Worm (Caenorhabditis elegans) whole organism, midembryonic: ENCODE results near the gene C14C10.10.

Experiments
- T22C8.4 ChIP-seq: fragments of 200-800 bp; sonication (Bioruptor generic); IDR thresholded peaks from 2 replicates; pipeline ENCODE4 v1.3.6; 2022; ENCODE audit warnings: missing genetic modification characterization, missing compliant biosample characterization
- cog-1 ChIP-seq: sonication (generic microtip); optimal IDR thresholded peaks from 2 replicates; lab custom pipeline; 2016; ENCODE audit warnings: missing genetic modification characterization, missing compliant biosample characterization
- flt-1 ChIP-seq: fragments of 200-800 bp; sonication (Bioruptor generic); IDR thresholded peaks from 2 replicates; pipeline ENCODE4 v1.3.6; 2022; ENCODE audit warnings: missing genetic modification characterization, missing compliant biosample characterization
- klf-2 ChIP-seq: fragments of 200-800 bp; sonication (Bioruptor generic); conservative IDR thresholded peaks from 2 replicates; pipeline ENCODE4 v1.3.6; 2022; ENCODE audit warnings: missing genetic modification reagents, missing genetic modification characterization, missing compliant biosample characterization
- med-1 ChIP-seq: sonication (generic microtip); optimal IDR thresholded peaks from 2 replicates; lab custom pipeline; 2017; ENCODE audit warnings: missing genetic modification characterization, mild to moderate bottlenecking, missing compliant biosample characterization, antibody characterized with exemption, missing genetic modification reagents; ENCODE audit not compliant: insufficient read depth
- ref-1 ChIP-seq: fragments of 200-800 bp; sonication (Bioruptor generic); conservative IDR thresholded peaks from 2 replicates; pipeline ENCODE4 v1.3.6; 2022; ENCODE audit warnings: missing genetic modification reagents, missing genetic modification characterization, missing compliant biosample characterization
- tab-1 ChIP-seq: fragments of 200-800 bp; sonication (Bioruptor generic); IDR thresholded peaks from 2 replicates; pipeline ENCODE4 v1.3.6; 2022; ENCODE audit warnings: missing genetic modification characterization, missing compliant biosample characterization
- ztf-23 ChIP-seq: fragments of 200-800 bp; sonication (Bioruptor generic); IDR thresholded peaks from 2 replicates; pipeline ENCODE4 v1.3.6; 2022; ENCODE audit warnings: missing genetic modification reagents, missing genetic modification characterization, missing compliant biosample characterization
- ztf-29 ChIP-seq: fragments of 200-800 bp; sonication (Bioruptor generic); IDR thresholded peaks from 2 replicates; pipeline ENCODE4 v1.3.6; 2022; ENCODE audit warnings: missing genetic modification reagents, missing genetic modification characterization, missing compliant biosample characterization

The C14C10.10 gene

ce11 chrV:12633046-12633445, 34.1 kb upstream of the C14C10.10 start:
- TF ChIP-seq tab-1 (GFP tag; lab: Robert Waterston, UW) (no peak), cog-1 (tag; lab: Kevin White, UChicago) (no peak), T22C8.4 (no peak), ref-1 (GFP tag; lab: Robert Waterston, UW) (no peak), ztf-29 (GFP tag; lab: Robert Waterston, UW) (no peak), flt-1 (GFP tag; lab: Robert Waterston, UW) (0 out of 2 replicates have a peak, but pooled peaks have one; percentile 14), ztf-23 (GFP tag; lab: Robert Waterston, UW) (0 out of 2 replicates have a peak, but pooled peaks have one; percentile 61), klf-2 (GFP tag; lab: Robert Waterston, UW) (no peak)

DNA sequence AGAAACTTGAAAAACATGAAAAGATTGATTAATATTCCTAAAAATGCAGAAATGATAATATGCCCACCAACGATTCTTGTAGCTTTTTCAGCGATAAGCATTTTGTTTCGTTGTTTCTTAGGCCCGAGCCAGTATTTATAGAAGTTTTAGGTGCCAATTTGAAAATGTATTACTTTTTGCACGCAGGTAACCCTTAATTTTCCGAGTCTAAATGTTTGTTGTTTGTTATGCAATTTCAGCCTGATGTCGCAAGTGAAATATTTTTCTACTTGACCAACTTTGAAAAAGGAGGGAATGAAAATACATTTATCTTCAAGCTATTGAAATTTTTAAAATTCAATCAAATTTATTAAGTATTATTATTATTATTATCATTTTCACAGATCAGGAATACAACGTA, 33.1 kb upstream of the C14C10.10 start, which contains the start of gene srx-113:
Gene srx-113 (minus strand): TSS at position 101 of the 400 bp plus-strand sequence.
- TF ChIP-seq tab-1 (GFP tag; lab: Robert Waterston, UW) (no peak), flt-1 (GFP tag; lab: Robert Waterston, UW) (no peak), cog-1 (tag; lab: Kevin White, UChicago) (no peak), ztf-23 (GFP tag; lab: Robert Waterston, UW) (no peak), ztf-29 (GFP tag; lab: Robert Waterston, UW) (no peak), ref-1 (GFP tag; lab: Robert Waterston, UW) (no peak), med-1 (no peak), klf-2 (GFP tag; lab: Robert Waterston, UW) (no peak), T22C8.4 (no peak)

- TF ChIP-seq ref-1 (GFP tag; lab: Robert Waterston, UW) (no peak), med-1 (no peak), ztf-29 (GFP tag; lab: Robert Waterston, UW) (no peak), tab-1 (GFP tag; lab: Robert Waterston, UW) (no peak), T22C8.4 (no peak), ztf-23 (GFP tag; lab: Robert Waterston, UW) (no peak), flt-1 (GFP tag; lab: Robert Waterston, UW) (no peak), klf-2 (GFP tag; lab: Robert Waterston, UW) (no peak), cog-1 (tag; lab: Kevin White, UChicago) (no peak)
Observed at ce11 chrV:12629743-12630142, 30.8 kb upstream of the C14C10.10 start, which contains the start of gene F56H9.6. TSS of gene F56H9.6 (minus strand) at chrV:12629843.

- TF ChIP-seq flt-1 (GFP tag; lab: Robert Waterston, UW) (no peak), T22C8.4 (no peak), cog-1 (tag; lab: Kevin White, UChicago) (no peak), med-1 (no peak), ztf-29 (GFP tag; lab: Robert Waterston, UW) (no peak), ztf-23 (GFP tag; lab: Robert Waterston, UW) (no peak), klf-2 (GFP tag; lab: Robert Waterston, UW) (no peak), ref-1 (GFP tag; lab: Robert Waterston, UW) (no peak), tab-1 (GFP tag; lab: Robert Waterston, UW) (no peak)
Observed at ce11 chrV:12624371-12624770, 25.4 kb upstream of the C14C10.10 start, which contains the start of gene F56H9.9. TSS of gene F56H9.9 (minus strand) at chrV:12624471.

- TF ChIP-seq ztf-23 (GFP tag; lab: Robert Waterston, UW) (no peak), cog-1 (tag; lab: Kevin White, UChicago) (no peak), ref-1 (GFP tag; lab: Robert Waterston, UW) (no peak), med-1 (no peak), T22C8.4 (no peak), flt-1 (GFP tag; lab: Robert Waterston, UW) (no peak), tab-1 (GFP tag; lab: Robert Waterston, UW) (no peak), ztf-29 (GFP tag; lab: Robert Waterston, UW) (no peak), klf-2 (GFP tag; lab: Robert Waterston, UW) (no peak)
Observed at ce11 chrV:12612118-12612517, 13.2 kb upstream of the C14C10.10 start, which contains the start of gene cyc-2.2. TSS of gene cyc-2.2 (minus strand) at chrV:12612218.

ce11 chrV:12611029-12611428, 12.1 kb upstream of the C14C10.10 start, which contains the start of gene cubn-1:
TSS of gene cubn-1 (plus strand) at chrV:12611329.
- TF ChIP-seq med-1 = no peak
- no peak for TF ChIP-seq ztf-23 (GFP tag; lab: Robert Waterston, UW)
- TF ChIP-seq tab-1 (GFP tag; lab: Robert Waterston, UW) = no peak
- TF ChIP-seq ztf-29 (GFP tag; lab: Robert Waterston, UW) = no peak
- no peak for TF ChIP-seq cog-1 (tag; lab: Kevin White, UChicago)
- no peak for TF ChIP-seq klf-2 (GFP tag; lab: Robert Waterston, UW)
- no peak for TF ChIP-seq ref-1 (GFP tag; lab: Robert Waterston, UW)
- TF ChIP-seq T22C8.4 = no peak
- no peak for TF ChIP-seq flt-1 (GFP tag; lab: Robert Waterston, UW)

DNA sequence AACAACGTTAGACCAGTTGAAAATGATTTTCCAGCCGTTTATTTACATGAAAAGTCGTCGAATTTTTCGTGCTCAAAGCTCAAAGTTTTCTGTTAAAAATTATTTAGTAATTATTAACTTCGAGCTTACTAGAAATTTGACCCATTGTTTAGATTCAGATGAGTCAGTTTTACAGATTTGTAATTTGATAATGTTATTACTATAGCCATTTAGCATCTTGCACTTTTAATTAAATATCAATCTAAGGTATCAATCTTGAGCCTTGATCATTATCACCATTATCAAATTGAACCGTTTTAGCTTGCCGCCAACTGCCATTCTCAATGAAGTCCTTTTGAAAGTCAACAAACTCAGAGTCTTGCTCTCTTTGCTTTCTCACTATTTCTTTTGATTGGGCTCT, 10.6 kb upstream of the C14C10.10 start, which contains the start of gene ZC116.1:
Gene ZC116.1 (plus strand): TSS at position 301 of the 400 bp plus-strand sequence.
- TF ChIP-seq tab-1 (GFP tag; lab: Robert Waterston, UW) = no peak
- no peak for TF ChIP-seq ref-1 (GFP tag; lab: Robert Waterston, UW)
- TF ChIP-seq flt-1 (GFP tag; lab: Robert Waterston, UW) = no peak
- TF ChIP-seq klf-2 (GFP tag; lab: Robert Waterston, UW) = no peak

ce11 chrV:12608857-12609256, 9.9 kb upstream of the C14C10.10 start, which contains the start of gene ZC116.5:
TSS of gene ZC116.5 (minus strand) at chrV:12608957.
- no peak for TF ChIP-seq ztf-23 (GFP tag; lab: Robert Waterston, UW)
- TF ChIP-seq tab-1 (GFP tag; lab: Robert Waterston, UW) = no peak
- TF ChIP-seq cog-1 (tag; lab: Kevin White, UChicago) = no peak
- no peak for TF ChIP-seq ref-1 (GFP tag; lab: Robert Waterston, UW)
- no peak for TF ChIP-seq flt-1 (GFP tag; lab: Robert Waterston, UW)
- TF ChIP-seq ztf-29 (GFP tag; lab: Robert Waterston, UW) = no peak
- TF ChIP-seq klf-2 (GFP tag; lab: Robert Waterston, UW) = no peak
- no peak for TF ChIP-seq med-1
- no peak for TF ChIP-seq T22C8.4

DNA sequence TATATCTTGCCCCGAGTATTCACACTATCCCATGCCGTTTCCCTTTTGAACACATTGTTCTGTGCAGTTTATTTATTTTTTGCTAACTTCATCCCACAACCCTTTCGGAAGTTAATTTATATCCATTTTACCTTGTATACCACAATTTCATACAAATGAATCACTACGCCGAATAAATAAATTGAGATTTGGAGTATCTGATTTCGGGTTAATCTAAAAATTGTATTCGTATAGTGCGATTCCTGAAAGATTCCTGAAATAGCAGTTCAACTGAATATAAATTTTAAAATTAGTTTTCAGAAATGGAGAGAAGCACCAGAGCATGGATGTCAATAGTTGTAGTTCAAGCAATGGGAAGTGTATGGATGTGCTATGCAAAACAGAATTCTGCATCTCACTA, 8.2 kb upstream of the C14C10.10 start, which contains the start of gene erg-28:
Gene erg-28 (plus strand): TSS at position 301 of the 400 bp plus-strand sequence.
- TF ChIP-seq flt-1 (GFP tag; lab: Robert Waterston, UW) (no peak), T22C8.4 (no peak), ztf-29 (GFP tag; lab: Robert Waterston, UW) (no peak), klf-2 (GFP tag; lab: Robert Waterston, UW) (no peak), cog-1 (tag; lab: Kevin White, UChicago) (no peak), ref-1 (GFP tag; lab: Robert Waterston, UW) (no peak), tab-1 (GFP tag; lab: Robert Waterston, UW) (no peak), ztf-23 (GFP tag; lab: Robert Waterston, UW) (no peak), med-1 (no peak)
